Fruit fly (Drosophila melanogaster) whole organism, prepupa: ENCODE results near the gene eIF4H2.
A peak's percentile ranks its signal among the peaks of the same experiment; 100 is the strongest.

Source experiments
- Blimp-1 ChIP-seq: fragments of 200-800 bp; sonication (Bioruptor generic); optimal IDR thresholded peaks from 3 replicates; lab custom pipeline; 2017; ENCODE audit warnings: missing biosample characterization, missing genetic modification characterization, mild to moderate bottlenecking, moderate library complexity, missing genetic modification reagents
- CG10631 ChIP-seq: fragments of 200-800 bp; sonication (Bioruptor generic); optimal IDR thresholded peaks from 2 replicates; lab custom pipeline; 2016; ENCODE audit warnings: missing biosample characterization, missing genetic modification characterization
- CG10669 ChIP-seq: fragments of 200-800 bp; sonication (Bioruptor generic); optimal IDR thresholded peaks from 3 replicates; lab custom pipeline; 2018; ENCODE audit warnings: missing biosample characterization, mild to moderate bottlenecking, missing genetic modification characterization, moderate library complexity
- CG11294 ChIP-seq: fragments of 200-800 bp; sonication (Bioruptor generic); IDR thresholded peaks from 2 replicates; pipeline ENCODE4 v1.3.6; 2022; ENCODE audit warnings: missing biosample characterization, missing genetic modification characterization
- CG11762 ChIP-seq: fragments of 200-800 bp; sonication (Bioruptor generic); optimal IDR thresholded peaks from 3 replicates; lab custom pipeline; 2016; ENCODE audit warnings: missing biosample characterization, missing genetic modification characterization; ENCODE audit not compliant: insufficient read depth
- CG11902 ChIP-seq: fragments of 200-800 bp; sonication (Bioruptor generic); optimal IDR thresholded peaks from 3 replicates; lab custom pipeline; 2016; ENCODE audit warnings: missing biosample characterization, missing genetic modification characterization
- CG15336 ChIP-seq: fragments of 200-800 bp; sonication (Bioruptor generic); IDR thresholded peaks from 2 replicates; pipeline ENCODE4 v1.3.6; 2022; ENCODE audit warnings: missing biosample characterization, missing genetic modification characterization
- CG1621 ChIP-seq: fragments of 200-800 bp; sonication (Bioruptor generic); optimal IDR thresholded peaks from 3 replicates; lab custom pipeline; 2018; ENCODE audit warnings: missing biosample characterization, mild to moderate bottlenecking, missing genetic modification characterization
- CG3032 ChIP-seq: fragments of 200-800 bp; optimal IDR thresholded peaks from 2 replicates; lab custom pipeline; 2019; ENCODE audit warnings: missing biosample characterization, mild to moderate bottlenecking, missing genetic modification characterization, moderate library complexity
- CG31627 ChIP-seq: fragments of 200-800 bp; sonication (Bioruptor generic); optimal IDR thresholded peaks from 3 replicates; lab custom pipeline; 2016; ENCODE audit warnings: missing biosample characterization, missing genetic modification characterization
- CG32006 ChIP-seq: fragments of 200-800 bp; sonication (Bioruptor generic); optimal IDR thresholded peaks from 3 replicates; lab custom pipeline; 2017; ENCODE audit warnings: missing biosample characterization, mild to moderate bottlenecking, missing genetic modification characterization
- CG34406 ChIP-seq: fragments of 200-800 bp; sonication (Bioruptor generic); optimal IDR thresholded peaks from 3 replicates; lab custom pipeline; 2016; ENCODE audit warnings: missing biosample characterization, missing genetic modification characterization
- CG3919 ChIP-seq: fragments of 200-800 bp; sonication (Bioruptor generic); optimal IDR thresholded peaks from 3 replicates; lab custom pipeline; 2016; ENCODE audit warnings: missing biosample characterization, missing genetic modification characterization
- CG4318 ChIP-seq: fragments of 200-800 bp; sonication (Bioruptor generic); optimal IDR thresholded peaks from 3 replicates; lab custom pipeline; 2017; ENCODE audit warnings: missing biosample characterization, mild to moderate bottlenecking, missing genetic modification characterization
- CG6163 ChIP-seq: fragments of 200-800 bp; sonication (Bioruptor generic); IDR thresholded peaks from 3 replicates; pipeline ENCODE4 v1.3.6; 2022; ENCODE audit warnings: missing biosample characterization, missing genetic modification characterization
- CG6276 ChIP-seq: fragments of 200-800 bp; sonication (Bioruptor generic); optimal IDR thresholded peaks from 2 replicates; lab custom pipeline; 2017; ENCODE audit warnings: missing biosample characterization, mild to moderate bottlenecking, missing genetic modification characterization
- CG6792 ChIP-seq: fragments of 200-800 bp; sonication (Bioruptor generic); optimal IDR thresholded peaks from 3 replicates; lab custom pipeline; 2016; ENCODE audit warnings: missing biosample characterization, missing genetic modification characterization
- CG6808 ChIP-seq: fragments of 200-800 bp; sonication (Bioruptor generic); optimal IDR thresholded peaks from 3 replicates; lab custom pipeline; 2017; ENCODE audit warnings: missing biosample characterization, missing genetic modification characterization, mild to moderate bottlenecking, moderate library complexity, missing genetic modification reagents
- CG6854 ChIP-seq: fragments of 200-800 bp; sonication (Bioruptor generic); optimal IDR thresholded peaks from 2 replicates; lab custom pipeline; 2017; ENCODE audit warnings: missing biosample characterization, mild to moderate bottlenecking, missing genetic modification characterization
- CG7368 ChIP-seq: fragments of 200-800 bp; sonication (Bioruptor generic); optimal IDR thresholded peaks from 3 replicates; lab custom pipeline; 2016; ENCODE audit warnings: missing biosample characterization, missing genetic modification characterization
- CG9139 ChIP-seq: fragments of 200-800 bp; sonication (Bioruptor generic); optimal IDR thresholded peaks from 3 replicates; lab custom pipeline; 2017; ENCODE audit warnings: missing biosample characterization, mild to moderate bottlenecking, missing genetic modification characterization
- Eip78C ChIP-seq: fragments of 200-800 bp; sonication (Bioruptor generic); peaks from one replicate; lab custom pipeline; 2016; ENCODE audit warnings: missing biosample characterization, missing genetic modification characterization
- Eip93F ChIP-seq: fragments of 200-800 bp; sonication (Bioruptor generic); optimal IDR thresholded peaks from 2 replicates; lab custom pipeline; 2016; ENCODE audit warnings: missing biosample characterization, mild to moderate bottlenecking, missing genetic modification characterization
- Ets21C ChIP-seq: fragments of 200-800 bp; sonication (Bioruptor generic); optimal IDR thresholded peaks from 3 replicates; lab custom pipeline; 2016; ENCODE audit warnings: missing biosample characterization, missing genetic modification characterization
- Ets96B ChIP-seq: fragments of 200-800 bp; optimal IDR thresholded peaks from 2 replicates; lab custom pipeline; 2019; ENCODE audit warnings: missing biosample characterization, mild to moderate bottlenecking, missing genetic modification characterization, moderate library complexity
- Gug ChIP-seq: fragments of 200-800 bp; sonication (Bioruptor generic); IDR thresholded peaks from 2 replicates; pipeline ENCODE4 v1.3.6; 2022; ENCODE audit warnings: missing biosample characterization, missing genetic modification characterization
- Hr38 ChIP-seq: sonication (Bioruptor generic); optimal IDR thresholded peaks from 2 replicates; lab custom pipeline; 2016; ENCODE audit warnings: missing biosample characterization, missing genetic modification characterization
- Hr39 ChIP-seq: fragments of 200-800 bp; sonication (Bioruptor generic); optimal IDR thresholded peaks from 2 replicates; lab custom pipeline; 2016; ENCODE audit warnings: missing biosample characterization, missing genetic modification characterization
- Hr4 ChIP-seq: fragments of 200-800 bp; sonication (Bioruptor generic); optimal IDR thresholded peaks from 3 replicates; lab custom pipeline; 2016; ENCODE audit warnings: missing biosample characterization, missing genetic modification characterization
- Lpt ChIP-seq: fragments of 200-800 bp; sonication (Bioruptor generic); optimal IDR thresholded peaks from 3 replicates; lab custom pipeline; 2016; ENCODE audit warnings: missing biosample characterization, missing genetic modification characterization
- Met ChIP-seq: fragments of 200-800 bp; sonication (Bioruptor generic); optimal IDR thresholded peaks from 3 replicates; lab custom pipeline; 2016; ENCODE audit warnings: missing biosample characterization, missing genetic modification characterization
- Sox102F ChIP-seq: fragments of 200-800 bp; sonication (Bioruptor generic); optimal IDR thresholded peaks from 2 replicates; lab custom pipeline; 2016; ENCODE audit warnings: missing biosample characterization, mild to moderate bottlenecking, missing genetic modification characterization
- Sox15 ChIP-seq: fragments of 200-800 bp; sonication (Bioruptor generic); optimal IDR thresholded peaks from 3 replicates; lab custom pipeline; 2016; ENCODE audit warnings: missing biosample characterization, missing genetic modification characterization
- achi ChIP-seq: fragments of 200-800 bp; sonication (Bioruptor generic); optimal IDR thresholded peaks from 3 replicates; lab custom pipeline; 2016; ENCODE audit warnings: missing biosample characterization, missing genetic modification characterization
- acj6 ChIP-seq: fragments of 200-800 bp; sonication (Bioruptor generic); optimal IDR thresholded peaks from 3 replicates; lab custom pipeline; 2016; ENCODE audit warnings: missing biosample characterization, missing genetic modification characterization
- cyc ChIP-seq: fragments of 200-800 bp; sonication (Bioruptor generic); optimal IDR thresholded peaks from 3 replicates; lab custom pipeline; 2016; ENCODE audit warnings: missing biosample characterization, missing genetic modification characterization
- dac ChIP-seq: fragments of 200-800 bp; sonication (Bioruptor generic); optimal IDR thresholded peaks from 2 replicates; lab custom pipeline; 2017; ENCODE audit warnings: missing biosample characterization, mild to moderate bottlenecking, missing genetic modification characterization
- dsx ChIP-seq: fragments of 200-800 bp; optimal IDR thresholded peaks from 3 replicates; lab custom pipeline; 2019; ENCODE audit warnings: missing biosample characterization, mild to moderate bottlenecking, missing genetic modification characterization, moderate library complexity; ENCODE audit not compliant: poor library complexity, severe bottlenecking
- eg ChIP-seq: fragments of 200-800 bp; sonication (Bioruptor generic); IDR thresholded peaks from 3 replicates; pipeline ENCODE4 v1.3.6; 2022; ENCODE audit warnings: missing biosample characterization, missing genetic modification characterization
- esn ChIP-seq: fragments of 200-800 bp; sonication (Bioruptor generic); optimal IDR thresholded peaks from 2 replicates; lab custom pipeline; 2016; ENCODE audit warnings: missing biosample characterization, mild to moderate bottlenecking, missing genetic modification characterization, moderate library complexity
- fd59A ChIP-seq: fragments of 200-800 bp; sonication (Bioruptor generic); optimal IDR thresholded peaks from 2 replicates; lab custom pipeline; 2017; ENCODE audit warnings: missing biosample characterization, mild to moderate bottlenecking, missing genetic modification characterization, missing genetic modification reagents
- fd85E ChIP-seq: fragments of 200-800 bp; sonication (Bioruptor generic); optimal IDR thresholded peaks from 3 replicates; lab custom pipeline; 2016; ENCODE audit warnings: missing biosample characterization, missing genetic modification characterization
- lz ChIP-seq: fragments of 200-800 bp; sonication (Bioruptor generic); optimal IDR thresholded peaks from 3 replicates; lab custom pipeline; 2016; ENCODE audit warnings: missing biosample characterization, missing genetic modification characterization
- net ChIP-seq: fragments of 200-800 bp; sonication (Bioruptor generic); optimal IDR thresholded peaks from 3 replicates; lab custom pipeline; 2016; ENCODE audit warnings: missing biosample characterization, missing genetic modification characterization
- pdm3 ChIP-seq: fragments of 200-800 bp; sonication (Bioruptor generic); optimal IDR thresholded peaks from 3 replicates; lab custom pipeline; 2016; ENCODE audit warnings: missing biosample characterization, missing genetic modification characterization
- salr ChIP-seq, 2 experiments: fragments of 200-800 bp; sonication (Bioruptor generic); optimal IDR thresholded peaks; 3 replicates each; lab custom pipeline; 2016 to 2018; ENCODE audit warnings: missing biosample characterization in 2 of 2, missing genetic modification characterization in 2 of 2, mild to moderate bottlenecking in 1 of 2
- spab ChIP-seq: fragments of 200-800 bp; sonication (Bioruptor generic); optimal IDR thresholded peaks from 2 replicates; lab custom pipeline; 2017; ENCODE audit warnings: missing biosample characterization, mild to moderate bottlenecking, missing genetic modification characterization, missing genetic modification reagents
- ss ChIP-seq, 2 experiments: fragments of 200-800 bp; sonication (Bioruptor generic); optimal IDR thresholded peaks; 2 replicates in 1 of 2; 3 replicates in 1 of 2; lab custom pipeline; 2017 to 2018; ENCODE audit warnings: mild to moderate bottlenecking in 2 of 2, missing biosample characterization in 2 of 2, missing genetic modification characterization in 2 of 2, moderate library complexity in 1 of 2
- svp ChIP-seq: fragments of 200-800 bp; sonication (Bioruptor generic); peaks from one replicate; lab custom pipeline; 2016; ENCODE audit warnings: missing biosample characterization, missing genetic modification characterization
- topi ChIP-seq: fragments of 200-800 bp; sonication (Bioruptor generic); optimal IDR thresholded peaks from 3 replicates; lab custom pipeline; 2016; ENCODE audit warnings: missing biosample characterization, missing genetic modification characterization
- vri ChIP-seq: fragments of 200-800 bp; sonication (Bioruptor generic); optimal IDR thresholded peaks from 3 replicates; lab custom pipeline; 2016; ENCODE audit warnings: missing biosample characterization, mild to moderate bottlenecking, missing genetic modification characterization

The eIF4H2 gene

dm6 chr3R:30772779-30773546 lies 47.1 kb downstream of the eIF4H2 start:
- peak; percentile 58 for TF ChIP-seq CG3919 (GFP tag; lab: Kevin White, UChicago)
- TF ChIP-seq achi (GFP tag; lab: Kevin White, UChicago), result peak; percentile 43
- TF ChIP-seq fd59A (GFP tag; lab: Kevin White, UChicago), result no peak
- peak; percentile 4 for TF ChIP-seq topi (GFP tag; lab: Kevin White, UChicago)
- TF ChIP-seq Sox15 (GFP tag; lab: Kevin White, UChicago), result no peak
- TF ChIP-seq CG1621 (tag; lab: Kevin White, UChicago), result no peak
- peak; percentile 8 to 34 for TF ChIP-seq ss (GFP tag; optimal IDR thresholded peaks at IDR 0.05; lab: Kevin White, UChicago)
- no peak for TF ChIP-seq CG4318
- no peak for TF ChIP-seq salr (GFP tag; optimal IDR thresholded peaks at IDR 0.05; lab: Kevin White, UChicago)
- TF ChIP-seq Eip78C (GFP tag; lab: Kevin White, UChicago), result peak; percentile 68
- no peak for TF ChIP-seq CG15336 (GFP tag; lab: Robert Waterston, UW)
- peak; percentile 32 for TF ChIP-seq CG6808
- TF ChIP-seq Hr38 (GFP tag; lab: Kevin White, UChicago), result no peak
- TF ChIP-seq vri, result no peak
- no peak for TF ChIP-seq Met (GFP tag; lab: Kevin White, UChicago)
- no peak for TF ChIP-seq Blimp-1 (GFP tag; lab: Kevin White, UChicago)
- peak; percentile 24 for TF ChIP-seq CG6792
- TF ChIP-seq CG7368 (GFP tag; lab: Kevin White, UChicago), result peak; percentile 24
- TF ChIP-seq cyc (GFP tag; lab: Kevin White, UChicago), result peak; percentile 31
- no peak for TF ChIP-seq Eip93F
- peak; percentile 42 for TF ChIP-seq Ets96B (tag; lab: Kevin White, UChicago)
- TF ChIP-seq acj6 (GFP tag; lab: Kevin White, UChicago), result no peak
- TF ChIP-seq esn, result peak; percentile 18
- peak; percentile 35 for TF ChIP-seq CG3032 (tag; lab: Kevin White, UChicago)
- TF ChIP-seq Ets21C, result no peak
- no peak for TF ChIP-seq Gug (GFP tag; lab: Robert Waterston, UW)
- peak; percentile 47 for TF ChIP-seq CG10631
- no peak for TF ChIP-seq CG11294 (GFP tag; lab: Robert Waterston, UW)
- TF ChIP-seq CG11902 (GFP tag; lab: Kevin White, UChicago), result no peak
- TF ChIP-seq CG10669, result peak; percentile 51
- TF ChIP-seq CG6163, result peak; percentile 47; the same call in 1 of the 3 replicates
- TF ChIP-seq Sox102F, result no peak
- TF ChIP-seq dac, result no peak
- TF ChIP-seq Lpt (GFP tag; lab: Kevin White, UChicago), result no peak
- no peak for TF ChIP-seq CG32006 (GFP tag; lab: Kevin White, UChicago)
- no peak for TF ChIP-seq lz (GFP tag; lab: Kevin White, UChicago)
- TF ChIP-seq CG9139 (GFP tag; lab: Kevin White, UChicago), result no peak
- peak; percentile 94 for TF ChIP-seq dsx (GFP tag; lab: Kevin White, UChicago)
- peak; percentile 32 for TF ChIP-seq spab
- no peak for TF ChIP-seq CG11762 (GFP tag; lab: Kevin White, UChicago)
- TF ChIP-seq Hr4 (GFP tag; lab: Kevin White, UChicago), result no peak
- TF ChIP-seq pdm3, result peak; percentile 7
- no peak for TF ChIP-seq CG6854 (GFP tag; lab: Kevin White, UChicago)
- TF ChIP-seq fd85E (GFP tag; lab: Kevin White, UChicago), result no peak
- peak; percentile 95 for TF ChIP-seq svp (GFP tag; lab: Kevin White, UChicago)
- 0 out of 3 replicates have a peak, but pooled peaks have one; percentile 43 for TF ChIP-seq eg (GFP tag; lab: Robert Waterston, UW)
- no peak for TF ChIP-seq CG6276 (GFP tag; lab: Kevin White, UChicago)
- no peak for TF ChIP-seq CG31627 (GFP tag; lab: Kevin White, UChicago)
- TF ChIP-seq CG34406, result no peak
- no peak for TF ChIP-seq net
- TF ChIP-seq Hr39 (GFP tag; lab: Kevin White, UChicago), result no peak
